Fruit fly (Drosophila melanogaster) whole organism, prepupa: ENCODE data around the gene sds22.
A peak's percentile ranks its signal among the peaks of the same experiment; 100 is the strongest.

Experiments used
- Blimp-1 ChIP-seq: fragments of 200-800 bp; sonication (Bioruptor generic); optimal IDR thresholded peaks from 3 replicates; lab custom pipeline; 2017; ENCODE audit warnings: missing biosample characterization, missing genetic modification characterization, mild to moderate bottlenecking, moderate library complexity, missing genetic modification reagents
- CG10631 ChIP-seq: fragments of 200-800 bp; sonication (Bioruptor generic); optimal IDR thresholded peaks from 2 replicates; lab custom pipeline; 2016; ENCODE audit warnings: missing biosample characterization, missing genetic modification characterization
- CG10669 ChIP-seq: fragments of 200-800 bp; sonication (Bioruptor generic); optimal IDR thresholded peaks from 3 replicates; lab custom pipeline; 2018; ENCODE audit warnings: missing biosample characterization, mild to moderate bottlenecking, missing genetic modification characterization, moderate library complexity
- CG11762 ChIP-seq: fragments of 200-800 bp; sonication (Bioruptor generic); optimal IDR thresholded peaks from 3 replicates; lab custom pipeline; 2016; ENCODE audit warnings: missing biosample characterization, missing genetic modification characterization; ENCODE audit not compliant: insufficient read depth
- CG11902 ChIP-seq: fragments of 200-800 bp; sonication (Bioruptor generic); optimal IDR thresholded peaks from 3 replicates; lab custom pipeline; 2016; ENCODE audit warnings: missing biosample characterization, missing genetic modification characterization
- CG1621 ChIP-seq: fragments of 200-800 bp; sonication (Bioruptor generic); optimal IDR thresholded peaks from 3 replicates; lab custom pipeline; 2018; ENCODE audit warnings: missing biosample characterization, mild to moderate bottlenecking, missing genetic modification characterization
- CG16779 ChIP-seq: fragments of 200-800 bp; sonication (Bioruptor generic); optimal IDR thresholded peaks from 3 replicates; lab custom pipeline; 2017; ENCODE audit warnings: missing biosample characterization, mild to moderate bottlenecking, missing genetic modification characterization
- CG3032 ChIP-seq: fragments of 200-800 bp; optimal IDR thresholded peaks from 2 replicates; lab custom pipeline; 2019; ENCODE audit warnings: missing biosample characterization, mild to moderate bottlenecking, missing genetic modification characterization, moderate library complexity
- CG31627 ChIP-seq: fragments of 200-800 bp; sonication (Bioruptor generic); optimal IDR thresholded peaks from 3 replicates; lab custom pipeline; 2016; ENCODE audit warnings: missing biosample characterization, missing genetic modification characterization
- CG34406 ChIP-seq: fragments of 200-800 bp; sonication (Bioruptor generic); optimal IDR thresholded peaks from 3 replicates; lab custom pipeline; 2016; ENCODE audit warnings: missing biosample characterization, missing genetic modification characterization
- CG3919 ChIP-seq: fragments of 200-800 bp; sonication (Bioruptor generic); optimal IDR thresholded peaks from 3 replicates; lab custom pipeline; 2016; ENCODE audit warnings: missing biosample characterization, missing genetic modification characterization
- CG4318 ChIP-seq: fragments of 200-800 bp; sonication (Bioruptor generic); optimal IDR thresholded peaks from 3 replicates; lab custom pipeline; 2017; ENCODE audit warnings: missing biosample characterization, mild to moderate bottlenecking, missing genetic modification characterization
- CG6276 ChIP-seq: fragments of 200-800 bp; sonication (Bioruptor generic); optimal IDR thresholded peaks from 2 replicates; lab custom pipeline; 2017; ENCODE audit warnings: missing biosample characterization, mild to moderate bottlenecking, missing genetic modification characterization
- CG6792 ChIP-seq: fragments of 200-800 bp; sonication (Bioruptor generic); optimal IDR thresholded peaks from 3 replicates; lab custom pipeline; 2016; ENCODE audit warnings: missing biosample characterization, missing genetic modification characterization
- CG6808 ChIP-seq: fragments of 200-800 bp; sonication (Bioruptor generic); optimal IDR thresholded peaks from 3 replicates; lab custom pipeline; 2017; ENCODE audit warnings: missing biosample characterization, missing genetic modification characterization, mild to moderate bottlenecking, moderate library complexity, missing genetic modification reagents
- CG6854 ChIP-seq: fragments of 200-800 bp; sonication (Bioruptor generic); optimal IDR thresholded peaks from 2 replicates; lab custom pipeline; 2017; ENCODE audit warnings: missing biosample characterization, mild to moderate bottlenecking, missing genetic modification characterization
- CG7368 ChIP-seq: fragments of 200-800 bp; sonication (Bioruptor generic); optimal IDR thresholded peaks from 3 replicates; lab custom pipeline; 2016; ENCODE audit warnings: missing biosample characterization, missing genetic modification characterization
- CG8119 ChIP-seq: fragments of 200-800 bp; sonication (Bioruptor generic); IDR thresholded peaks from 3 replicates; pipeline ENCODE4 v1.3.6; 2022; ENCODE audit warnings: missing biosample characterization, missing genetic modification characterization
- CG8319 ChIP-seq: fragments of 200-800 bp; sonication (Bioruptor generic); optimal IDR thresholded peaks from 3 replicates; lab custom pipeline; 2016; ENCODE audit warnings: missing biosample characterization, missing genetic modification characterization
- CG8632 ChIP-seq: fragments of 200-800 bp; sonication (Bioruptor generic); optimal IDR thresholded peaks from 3 replicates; lab custom pipeline; 2016; ENCODE audit warnings: missing biosample characterization, missing genetic modification characterization
- CG9139 ChIP-seq: fragments of 200-800 bp; sonication (Bioruptor generic); optimal IDR thresholded peaks from 3 replicates; lab custom pipeline; 2017; ENCODE audit warnings: missing biosample characterization, mild to moderate bottlenecking, missing genetic modification characterization
- Eip75B ChIP-seq: fragments of 200-800 bp; sonication (Bioruptor generic); optimal IDR thresholded peaks from 3 replicates; lab custom pipeline; 2016; ENCODE audit warnings: missing biosample characterization, missing genetic modification characterization
- Eip78C ChIP-seq: fragments of 200-800 bp; sonication (Bioruptor generic); peaks from one replicate; lab custom pipeline; 2016; ENCODE audit warnings: missing biosample characterization, missing genetic modification characterization
- Eip93F ChIP-seq: fragments of 200-800 bp; sonication (Bioruptor generic); optimal IDR thresholded peaks from 2 replicates; lab custom pipeline; 2016; ENCODE audit warnings: missing biosample characterization, mild to moderate bottlenecking, missing genetic modification characterization
- Ets21C ChIP-seq: fragments of 200-800 bp; sonication (Bioruptor generic); optimal IDR thresholded peaks from 3 replicates; lab custom pipeline; 2016; ENCODE audit warnings: missing biosample characterization, missing genetic modification characterization
- Ets96B ChIP-seq: fragments of 200-800 bp; optimal IDR thresholded peaks from 2 replicates; lab custom pipeline; 2019; ENCODE audit warnings: missing biosample characterization, mild to moderate bottlenecking, missing genetic modification characterization, moderate library complexity
- Gug ChIP-seq: fragments of 200-800 bp; sonication (Bioruptor generic); IDR thresholded peaks from 2 replicates; pipeline ENCODE4 v1.3.6; 2022; ENCODE audit warnings: missing biosample characterization, missing genetic modification characterization
- Hr38 ChIP-seq: sonication (Bioruptor generic); optimal IDR thresholded peaks from 2 replicates; lab custom pipeline; 2016; ENCODE audit warnings: missing biosample characterization, missing genetic modification characterization
- Hr39 ChIP-seq: fragments of 200-800 bp; sonication (Bioruptor generic); optimal IDR thresholded peaks from 2 replicates; lab custom pipeline; 2016; ENCODE audit warnings: missing biosample characterization, missing genetic modification characterization
- Hr4 ChIP-seq: fragments of 200-800 bp; sonication (Bioruptor generic); optimal IDR thresholded peaks from 3 replicates; lab custom pipeline; 2016; ENCODE audit warnings: missing biosample characterization, missing genetic modification characterization
- Lpt ChIP-seq: fragments of 200-800 bp; sonication (Bioruptor generic); optimal IDR thresholded peaks from 3 replicates; lab custom pipeline; 2016; ENCODE audit warnings: missing biosample characterization, missing genetic modification characterization
- Met ChIP-seq: fragments of 200-800 bp; sonication (Bioruptor generic); optimal IDR thresholded peaks from 3 replicates; lab custom pipeline; 2016; ENCODE audit warnings: missing biosample characterization, missing genetic modification characterization
- OdsH ChIP-seq: fragments of 200-800 bp; sonication (Bioruptor generic); optimal IDR thresholded peaks from 3 replicates; lab custom pipeline; 2016; ENCODE audit warnings: missing biosample characterization, missing genetic modification characterization
- Sox102F ChIP-seq: fragments of 200-800 bp; sonication (Bioruptor generic); optimal IDR thresholded peaks from 2 replicates; lab custom pipeline; 2016; ENCODE audit warnings: missing biosample characterization, mild to moderate bottlenecking, missing genetic modification characterization
- Sox14 ChIP-seq: fragments of 200-800 bp; sonication (Bioruptor generic); optimal IDR thresholded peaks from 3 replicates; lab custom pipeline; 2016; ENCODE audit warnings: missing biosample characterization, missing genetic modification characterization
- Sox15 ChIP-seq: fragments of 200-800 bp; sonication (Bioruptor generic); optimal IDR thresholded peaks from 3 replicates; lab custom pipeline; 2016; ENCODE audit warnings: missing biosample characterization, missing genetic modification characterization
- achi ChIP-seq: fragments of 200-800 bp; sonication (Bioruptor generic); optimal IDR thresholded peaks from 3 replicates; lab custom pipeline; 2016; ENCODE audit warnings: missing biosample characterization, missing genetic modification characterization
- cyc ChIP-seq: fragments of 200-800 bp; sonication (Bioruptor generic); optimal IDR thresholded peaks from 3 replicates; lab custom pipeline; 2016; ENCODE audit warnings: missing biosample characterization, missing genetic modification characterization
- dac ChIP-seq: fragments of 200-800 bp; sonication (Bioruptor generic); optimal IDR thresholded peaks from 2 replicates; lab custom pipeline; 2017; ENCODE audit warnings: missing biosample characterization, mild to moderate bottlenecking, missing genetic modification characterization
- eg ChIP-seq: fragments of 200-800 bp; sonication (Bioruptor generic); IDR thresholded peaks from 3 replicates; pipeline ENCODE4 v1.3.6; 2022; ENCODE audit warnings: missing biosample characterization, missing genetic modification characterization
- esn ChIP-seq: fragments of 200-800 bp; sonication (Bioruptor generic); optimal IDR thresholded peaks from 2 replicates; lab custom pipeline; 2016; ENCODE audit warnings: missing biosample characterization, mild to moderate bottlenecking, missing genetic modification characterization, moderate library complexity
- fd59A ChIP-seq: fragments of 200-800 bp; sonication (Bioruptor generic); optimal IDR thresholded peaks from 2 replicates; lab custom pipeline; 2017; ENCODE audit warnings: missing biosample characterization, mild to moderate bottlenecking, missing genetic modification characterization, missing genetic modification reagents
- fd85E ChIP-seq: fragments of 200-800 bp; sonication (Bioruptor generic); optimal IDR thresholded peaks from 3 replicates; lab custom pipeline; 2016; ENCODE audit warnings: missing biosample characterization, missing genetic modification characterization
- fkh ChIP-seq: fragments of 200-800 bp; sonication (Bioruptor generic); optimal IDR thresholded peaks from 3 replicates; lab custom pipeline; 2017; ENCODE audit warnings: missing biosample characterization, mild to moderate bottlenecking, missing genetic modification characterization, moderate library complexity
- net ChIP-seq: fragments of 200-800 bp; sonication (Bioruptor generic); optimal IDR thresholded peaks from 3 replicates; lab custom pipeline; 2016; ENCODE audit warnings: missing biosample characterization, missing genetic modification characterization
- pdm3 ChIP-seq: fragments of 200-800 bp; sonication (Bioruptor generic); optimal IDR thresholded peaks from 3 replicates; lab custom pipeline; 2016; ENCODE audit warnings: missing biosample characterization, missing genetic modification characterization
- salr ChIP-seq, 2 experiments: fragments of 200-800 bp; sonication (Bioruptor generic); optimal IDR thresholded peaks; 3 replicates each; lab custom pipeline; 2016 to 2018; ENCODE audit warnings: missing biosample characterization in 2 of 2, missing genetic modification characterization in 2 of 2, mild to moderate bottlenecking in 1 of 2
- spab ChIP-seq: fragments of 200-800 bp; sonication (Bioruptor generic); optimal IDR thresholded peaks from 2 replicates; lab custom pipeline; 2017; ENCODE audit warnings: missing biosample characterization, mild to moderate bottlenecking, missing genetic modification characterization, missing genetic modification reagents
- ss ChIP-seq, 2 experiments: fragments of 200-800 bp; sonication (Bioruptor generic); optimal IDR thresholded peaks; 2 replicates in 1 of 2; 3 replicates in 1 of 2; lab custom pipeline; 2017 to 2018; ENCODE audit warnings: mild to moderate bottlenecking in 2 of 2, missing biosample characterization in 2 of 2, missing genetic modification characterization in 2 of 2, moderate library complexity in 1 of 2
- svp ChIP-seq: fragments of 200-800 bp; sonication (Bioruptor generic); peaks from one replicate; lab custom pipeline; 2016; ENCODE audit warnings: missing biosample characterization, missing genetic modification characterization
- vri ChIP-seq: fragments of 200-800 bp; sonication (Bioruptor generic); optimal IDR thresholded peaks from 3 replicates; lab custom pipeline; 2016; ENCODE audit warnings: missing biosample characterization, mild to moderate bottlenecking, missing genetic modification characterization

Gene sds22

DNA sequence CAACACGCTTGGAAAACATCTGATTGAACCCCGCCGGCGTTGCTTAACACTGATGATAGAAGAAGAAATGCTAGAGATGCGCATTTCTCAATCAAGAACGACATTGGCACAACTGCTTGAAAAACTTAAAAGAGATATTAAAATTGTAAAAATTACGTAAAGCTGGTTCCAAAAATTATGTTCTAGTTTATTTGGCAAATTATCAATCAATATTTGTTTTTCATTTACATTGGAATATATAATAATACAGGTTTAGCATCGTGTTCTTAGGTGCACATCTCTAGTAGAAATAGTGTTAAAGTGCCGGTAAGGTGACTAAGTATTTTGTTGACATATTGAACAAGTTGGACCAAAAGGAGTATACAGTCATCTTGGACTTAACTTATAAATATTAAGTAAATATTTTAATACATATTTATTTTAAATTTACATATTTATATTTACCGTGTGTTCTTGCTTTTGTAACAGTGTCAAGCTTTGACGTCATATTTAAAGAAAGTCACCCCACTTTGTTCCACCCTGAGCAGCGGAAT lies at the start of gene sds22, which contains the start of gene Brf:
Gene sds22 (plus strand): TSS at position 282 of the 533 bp plus-strand sequence.
Gene Brf (minus strand): TSS at position 25 of the 533 bp plus-strand sequence.
- TF ChIP-seq svp, result peak; percentile 97
- peak; percentile 97 for TF ChIP-seq esn (GFP tag; lab: Kevin White, UChicago)
- TF ChIP-seq fd59A (GFP tag; lab: Kevin White, UChicago), result peak; percentile 87
- TF ChIP-seq CG1621 (tag; lab: Kevin White, UChicago), result peak; percentile 87
- TF ChIP-seq salr (GFP tag; optimal IDR thresholded peaks at IDR 0.05; lab: Kevin White, UChicago), result peak; percentile 77 to 93
- peak; percentile 97 for TF ChIP-seq OdsH
- TF ChIP-seq spab, result peak; percentile 83
- TF ChIP-seq Blimp-1 (GFP tag; lab: Kevin White, UChicago), result peak; percentile 85
- peak; percentile 92 for TF ChIP-seq CG8319 (GFP tag; lab: Kevin White, UChicago)
- TF ChIP-seq vri (GFP tag; lab: Kevin White, UChicago), result peak; percentile 90
- TF ChIP-seq CG11902, result peak; percentile 93
- TF ChIP-seq Sox14, result peak; percentile 96
- TF ChIP-seq CG6808 (GFP tag; lab: Kevin White, UChicago), result peak; percentile 86
- peak; percentile 93 for TF ChIP-seq CG6792 (GFP tag; lab: Kevin White, UChicago)
- TF ChIP-seq fkh (GFP tag; lab: Kevin White, UChicago), result peak; percentile 96
- peak; percentile 97 for TF ChIP-seq Eip78C
- peak; percentile 98 for TF ChIP-seq cyc (GFP tag; lab: Kevin White, UChicago)
- peak; percentile 86 for TF ChIP-seq Eip93F (GFP tag; lab: Kevin White, UChicago)
- TF ChIP-seq Lpt (GFP tag; lab: Kevin White, UChicago), result peak; percentile 91
- TF ChIP-seq net (GFP tag; lab: Kevin White, UChicago), result peak; percentile 92
- TF ChIP-seq CG16779, result peak; percentile 77
- peak; percentile 95 for TF ChIP-seq CG3919 (GFP tag; lab: Kevin White, UChicago)
- TF ChIP-seq Met (GFP tag; lab: Kevin White, UChicago), result peak; percentile 96
- TF ChIP-seq Gug (GFP tag; lab: Robert Waterston, UW), result peak; percentile 87
- TF ChIP-seq Eip75B (GFP tag; lab: Kevin White, UChicago), result peak; percentile 94
- TF ChIP-seq Ets96B, result peak; percentile 92
- TF ChIP-seq Ets21C (GFP tag; lab: Kevin White, UChicago), result peak; percentile 97
- peak; percentile 79 for TF ChIP-seq CG6276 (GFP tag; lab: Kevin White, UChicago)
- TF ChIP-seq CG3032, result peak; percentile 96
- peak; percentile 73 for TF ChIP-seq CG6854 (GFP tag; lab: Kevin White, UChicago)
- TF ChIP-seq CG10631 (GFP tag; lab: Kevin White, UChicago), result peak; percentile 98
- peak; percentile 92 for TF ChIP-seq CG11762
- TF ChIP-seq Hr39, result peak; percentile 98
- peak; percentile 69 to 89 for TF ChIP-seq ss (GFP tag; optimal IDR thresholded peaks at IDR 0.05; lab: Kevin White, UChicago)
- peak; percentile 88 for TF ChIP-seq CG8119
- peak; percentile 93 for TF ChIP-seq CG8632 (GFP tag; lab: Kevin White, UChicago)
- TF ChIP-seq Hr38 (GFP tag; lab: Kevin White, UChicago), result peak; percentile 32
- TF ChIP-seq CG4318 (GFP tag; lab: Kevin White, UChicago), result peak; percentile 93
- TF ChIP-seq Sox102F, result peak; percentile 94
- peak; percentile 98 for TF ChIP-seq pdm3 (GFP tag; lab: Kevin White, UChicago)
- TF ChIP-seq CG34406, result peak; percentile 94
- TF ChIP-seq CG31627 (GFP tag; lab: Kevin White, UChicago), result peak; percentile 98
- peak; percentile 95 for TF ChIP-seq achi (GFP tag; lab: Kevin White, UChicago)
- TF ChIP-seq fd85E, result peak; percentile 69
- peak; percentile 89 for TF ChIP-seq eg (GFP tag; lab: Robert Waterston, UW)
- peak; percentile 94 for TF ChIP-seq CG10669 (GFP tag; lab: Kevin White, UChicago)
- TF ChIP-seq dac, result peak; percentile 75
- peak; percentile 94 for TF ChIP-seq Sox15 (GFP tag; lab: Kevin White, UChicago)
- TF ChIP-seq CG7368 (GFP tag; lab: Kevin White, UChicago), result peak; percentile 93
- TF ChIP-seq Hr4 (GFP tag; lab: Kevin White, UChicago), result peak; percentile 96
- peak; percentile 85 for TF ChIP-seq CG9139 (GFP tag; lab: Kevin White, UChicago)
